Worm (Caenorhabditis elegans) whole organism, late embryonic: ENCODE measurements around the gene C55B6.4.

Source experiments
- ama-1 ChIP-seq: fragments of 150-350 bp; optimal IDR thresholded peaks from 2 replicates; lab custom pipeline; 2014
- dve-1 ChIP-seq: sonication (generic microtip); optimal IDR thresholded peaks from 2 replicates; lab custom pipeline; 2017; ENCODE audit warnings: antibody characterized with exemption, mild to moderate bottlenecking, missing genetic modification characterization, missing compliant biosample characterization
- elt-2 ChIP-seq: sonication (generic microtip); optimal IDR thresholded peaks from 2 replicates; lab custom pipeline; 2016; ENCODE audit warnings: missing genetic modification reagents, missing genetic modification characterization, missing compliant biosample characterization
- pha-4 ChIP-seq: fragments of 150-350 bp; optimal IDR thresholded peaks from 2 replicates; lab custom pipeline; 2018; ENCODE audit warnings: missing biosample characterization, missing genetic modification reagents, missing genetic modification characterization
- sox-4 ChIP-seq: sonication (generic microtip); optimal IDR thresholded peaks from 2 replicates; lab custom pipeline; 2017; ENCODE audit warnings: mild to moderate bottlenecking, missing genetic modification characterization, inconsistent platforms, missing compliant biosample characterization
- zip-5 ChIP-seq: sonication (generic microtip); optimal IDR thresholded peaks from 2 replicates; lab custom pipeline; 2016; ENCODE audit warnings: missing genetic modification characterization, missing compliant biosample characterization

DNA sequence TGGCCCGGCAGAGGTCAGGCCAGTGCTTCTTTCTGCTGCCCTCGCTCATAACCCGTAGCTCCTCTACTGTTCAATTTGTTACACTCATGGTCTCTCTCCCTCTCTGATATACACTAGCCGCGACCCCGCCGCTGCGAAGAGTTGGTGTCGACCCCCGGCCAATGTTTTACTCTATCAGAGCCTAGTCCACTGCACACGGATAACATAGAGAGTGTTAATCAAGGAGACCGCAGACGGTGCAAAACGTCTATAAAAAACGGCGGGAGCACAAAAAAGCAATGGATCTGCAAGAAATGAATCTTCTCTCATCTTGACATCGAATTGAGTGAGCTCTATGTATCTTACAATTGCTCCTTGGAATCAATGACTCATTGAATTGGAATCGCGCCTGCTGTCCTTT is 34.0 kb downstream of the C55B6.4 start:
- TF ChIP-seq elt-2 (tag; lab: Kevin White, UChicago), result no peak
- TF ChIP-seq dve-1 (tag; lab: Kevin White, UChicago), result no peak
- TF ChIP-seq zip-5 (tag; lab: Kevin White, UChicago), result no peak
- TF ChIP-seq sox-4 (tag; lab: Kevin White, UChicago), result peak; percentile 13
- no peak for TF ChIP-seq ama-1
- no peak for TF ChIP-seq pha-4 (tag; lab: Kevin White, UChicago)
